Worm (Caenorhabditis elegans) whole organism, L4 larva: ENCODE data around the gene R08F11.4.

ENCODE experiments used
- R02D3.7 ChIP-seq: fragments of 150-350 bp; sonication (generic microtip); optimal IDR thresholded peaks from 3 replicates; lab custom pipeline; 2014; ENCODE audit warnings: missing biosample characterization, missing genetic modification characterization
- ama-1 ChIP-seq: fragments of 150-350 bp; optimal IDR thresholded peaks from 2 replicates; lab custom pipeline; 2014; ENCODE audit warnings: inconsistent platforms, mixed read lengths

DNA sequence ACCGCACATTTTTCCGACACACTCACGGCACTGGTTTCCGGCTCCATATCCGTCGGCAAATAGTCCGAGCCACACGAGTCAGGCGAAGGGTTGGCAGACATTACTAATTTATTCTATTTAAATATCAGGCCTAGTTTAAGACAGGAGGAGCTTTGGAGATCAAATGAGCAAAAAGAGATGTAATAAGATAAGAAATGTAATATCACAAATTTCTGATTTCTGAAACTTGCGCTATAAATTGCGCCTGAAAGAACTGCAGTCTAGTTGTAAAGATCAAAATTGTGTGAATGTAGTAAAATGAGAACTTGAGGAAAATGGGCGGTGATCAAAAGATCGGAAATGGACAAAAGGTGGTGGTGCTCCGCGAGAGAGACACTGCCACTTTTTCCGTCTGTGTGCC, 49.5 kb upstream of the R08F11.4 start, which contains the start of gene nhr-186:
- TF ChIP-seq R02D3.7 (no peak), ama-1 (lab: Kevin White, UChicago) (no peak)
